Worm (Caenorhabditis elegans): ENCODE data around the gene gtsf-1.

The gtsf-1 gene

DNA sequence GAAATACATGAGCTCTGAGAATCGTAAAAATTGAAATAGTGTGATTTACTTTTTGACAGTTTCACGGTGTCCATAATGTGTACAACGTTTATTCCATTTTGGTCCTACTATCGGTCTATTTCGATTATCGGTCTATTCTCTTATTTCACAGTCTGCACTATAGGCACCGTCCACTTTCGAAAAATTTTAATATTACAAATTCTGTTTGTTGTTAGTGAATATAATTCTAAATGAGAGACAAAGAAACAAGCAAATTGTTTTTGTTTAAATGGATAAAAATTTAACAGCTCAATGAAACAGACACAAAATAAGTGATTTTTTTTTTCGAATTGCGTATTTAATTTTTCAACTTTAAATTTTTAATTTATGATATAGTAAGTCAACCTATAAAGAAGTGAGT, 32.6 kb downstream of the gtsf-1 start:
- no peak for TF ChIP-seq dao-5 (tag; optimal IDR thresholded peaks at IDR 0.05)
- TF ChIP-seq W03F9.2 (tag; optimal IDR thresholded peaks at IDR 0.05), result no peak
- no peak for TF ChIP-seq him-1 (tag; optimal IDR thresholded peaks at IDR 0.05)

ce11 chrIV:16915751-16916150, 50.1 kb downstream of the gtsf-1 start, which contains the start of gene Y116A8C.3:
Gene Y116A8C.3 (plus strand): TSS chrIV:16916051.
- no peak for TF ChIP-seq W03F9.2 (tag; optimal IDR thresholded peaks at IDR 0.05)
- TF ChIP-seq dao-5 (tag; optimal IDR thresholded peaks at IDR 0.05), result no peak
- TF ChIP-seq him-1 (tag; optimal IDR thresholded peaks at IDR 0.05), result no peak
